Worm (Caenorhabditis elegans) whole organism, midembryonic: Measurements from ENCODE around the gene otpl-3.

Source experiments
- med-1 ChIP-seq: sonication (generic microtip); optimal IDR thresholded peaks from 2 replicates; lab custom pipeline; 2017; ENCODE audit warnings: missing genetic modification characterization, mild to moderate bottlenecking, missing compliant biosample characterization, antibody characterized with exemption, missing genetic modification reagents; ENCODE audit not compliant: insufficient read depth
- ref-1 ChIP-seq: fragments of 200-800 bp; sonication (Bioruptor generic); conservative IDR thresholded peaks from 2 replicates; pipeline ENCODE4 v1.3.6; 2022; ENCODE audit warnings: missing genetic modification reagents, missing genetic modification characterization, missing compliant biosample characterization

DNA sequence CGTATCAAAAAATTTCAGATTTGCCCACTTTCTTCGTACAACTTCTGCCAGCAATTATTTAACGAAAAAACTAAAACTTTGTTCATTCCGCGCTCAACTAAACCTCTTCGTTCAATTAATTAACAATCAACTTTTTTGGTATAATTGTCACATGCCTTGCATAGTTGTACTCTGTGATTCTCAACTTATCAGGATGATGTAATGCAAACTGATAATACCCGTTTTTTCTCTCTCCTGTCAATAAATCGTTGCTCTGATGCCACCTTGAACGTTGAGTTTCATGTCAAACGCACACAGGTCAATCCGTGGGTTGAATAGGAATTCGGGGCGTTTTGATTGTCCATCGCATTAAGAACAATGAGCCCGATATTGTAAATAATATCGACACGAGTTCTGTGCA, 19.0 kb downstream of the otpl-3 start:
- no peak for TF ChIP-seq ref-1 (GFP tag; lab: Robert Waterston, UW)
- TF ChIP-seq med-1, result no peak
